Worm (Caenorhabditis elegans) whole organism, L1 larva: ENCODE data around the gene fbxa-153.

Experiments used
- aly-2 ChIP-seq: fragments of 150-350 bp; optimal IDR thresholded peaks from 2 replicates; lab custom pipeline; 2014; ENCODE audit warnings: missing biosample characterization, missing genetic modification characterization
- ama-1 ChIP-seq: fragments of 150-350 bp; optimal IDR thresholded peaks from 2 replicates; lab custom pipeline; 2014
- blmp-1 ChIP-seq: fragments of 150-350 bp; optimal IDR thresholded peaks from 2 replicates; lab custom pipeline; 2014; ENCODE audit warnings: missing biosample characterization, missing genetic modification characterization
- ces-1 ChIP-seq: fragments of 150-350 bp; optimal IDR thresholded peaks from 2 replicates; lab custom pipeline; 2014; ENCODE audit warnings: missing biosample characterization, missing genetic modification reagents, missing genetic modification characterization
- lin-13 ChIP-seq: fragments of 150-350 bp; optimal IDR thresholded peaks from 2 replicates; lab custom pipeline; 2014; ENCODE audit warnings: missing biosample characterization, missing genetic modification reagents, missing genetic modification characterization
- lsy-2 ChIP-seq, 2 experiments: fragments of 150-350 bp; optimal IDR thresholded peaks; 2 replicates each; lab custom pipeline; 2014; ENCODE audit warnings: missing biosample characterization in 2 of 2, missing genetic modification characterization in 2 of 2
- mab-9 ChIP-seq: fragments of 200-800 bp; sonication (Bioruptor generic); IDR thresholded peaks from 2 replicates; pipeline ENCODE4 v1.3.6; 2022; ENCODE audit warnings: missing genetic modification reagents, missing genetic modification characterization, missing compliant biosample characterization
- nhr-28 ChIP-seq: fragments of 150-350 bp; optimal IDR thresholded peaks from 2 replicates; lab custom pipeline; 2014; ENCODE audit warnings: missing biosample characterization, missing genetic modification characterization
- skn-1 ChIP-seq: fragments of 150-350 bp; optimal IDR thresholded peaks from 2 replicates; lab custom pipeline; 2014; ENCODE audit warnings: missing biosample characterization, missing genetic modification characterization
- snu-23 ChIP-seq: sonication (generic microtip); optimal IDR thresholded peaks from 2 replicates; lab custom pipeline; 2016; ENCODE audit warnings: missing genetic modification characterization, missing compliant biosample characterization
- swsn-7 ChIP-seq: sonication (generic microtip); optimal IDR thresholded peaks from 2 replicates; lab custom pipeline; 2016; ENCODE audit warnings: missing genetic modification characterization, missing compliant biosample characterization
- unc-130 ChIP-seq: fragments of 150-350 bp; optimal IDR thresholded peaks from 2 replicates; lab custom pipeline; 2017; ENCODE audit warnings: missing biosample characterization, missing genetic modification characterization, inconsistent platforms
- unc-98 ChIP-seq: fragments of 200-800 bp; sonication (Bioruptor generic); IDR thresholded peaks from 2 replicates; pipeline ENCODE4 v1.3.6; 2022; ENCODE audit warnings: missing genetic modification characterization, missing compliant biosample characterization

DNA sequence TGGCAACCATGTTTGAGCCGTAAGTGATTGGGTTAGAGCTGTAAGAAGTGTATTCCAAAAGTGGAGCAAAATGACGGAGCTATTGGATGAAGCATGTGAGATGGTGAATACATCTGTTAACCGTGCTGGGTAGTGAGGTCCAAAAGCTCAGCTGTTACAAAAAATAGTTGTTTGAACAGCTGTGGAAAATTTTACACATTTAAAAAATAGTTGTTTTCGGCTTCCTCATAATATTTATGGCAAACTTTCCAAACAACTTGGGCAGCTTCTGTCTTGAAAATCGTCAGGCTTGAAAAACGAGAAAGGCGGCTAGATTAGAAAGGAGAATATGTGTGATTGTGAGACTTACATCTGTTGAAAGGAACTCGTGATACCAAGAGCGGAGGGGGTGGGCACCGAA lies 5.1 kb downstream of the fbxa-153 start, which contains the start of gene fbxa-154:
- TF ChIP-seq ces-1 (GFP tag; lab: Kevin White, UChicago): no peak
- no peak for TF ChIP-seq aly-2 (tag; lab: Kevin White, UChicago)
- TF ChIP-seq blmp-1 (tag; lab: Kevin White, UChicago): no peak
- TF ChIP-seq nhr-28 (tag; lab: Kevin White, UChicago): no peak
- no peak for TF ChIP-seq swsn-7 (tag; lab: Kevin White, UChicago)
- no peak for TF ChIP-seq snu-23
- TF ChIP-seq unc-130 (tag; lab: Kevin White, UChicago): no peak
- TF ChIP-seq ama-1 (lab: Kevin White, UChicago): no peak
- TF ChIP-seq mab-9: no peak
- TF ChIP-seq lsy-2 (tag; optimal IDR thresholded peaks at IDR 0.05; lab: Kevin White, UChicago): no peak
- TF ChIP-seq skn-1: no peak
- TF ChIP-seq lin-13 (GFP tag; lab: Kevin White, UChicago): no peak
- no peak for TF ChIP-seq unc-98
